Fruit fly (Drosophila melanogaster): Measurements from ENCODE around the gene CG1544.

CG1544 gene

DNA sequence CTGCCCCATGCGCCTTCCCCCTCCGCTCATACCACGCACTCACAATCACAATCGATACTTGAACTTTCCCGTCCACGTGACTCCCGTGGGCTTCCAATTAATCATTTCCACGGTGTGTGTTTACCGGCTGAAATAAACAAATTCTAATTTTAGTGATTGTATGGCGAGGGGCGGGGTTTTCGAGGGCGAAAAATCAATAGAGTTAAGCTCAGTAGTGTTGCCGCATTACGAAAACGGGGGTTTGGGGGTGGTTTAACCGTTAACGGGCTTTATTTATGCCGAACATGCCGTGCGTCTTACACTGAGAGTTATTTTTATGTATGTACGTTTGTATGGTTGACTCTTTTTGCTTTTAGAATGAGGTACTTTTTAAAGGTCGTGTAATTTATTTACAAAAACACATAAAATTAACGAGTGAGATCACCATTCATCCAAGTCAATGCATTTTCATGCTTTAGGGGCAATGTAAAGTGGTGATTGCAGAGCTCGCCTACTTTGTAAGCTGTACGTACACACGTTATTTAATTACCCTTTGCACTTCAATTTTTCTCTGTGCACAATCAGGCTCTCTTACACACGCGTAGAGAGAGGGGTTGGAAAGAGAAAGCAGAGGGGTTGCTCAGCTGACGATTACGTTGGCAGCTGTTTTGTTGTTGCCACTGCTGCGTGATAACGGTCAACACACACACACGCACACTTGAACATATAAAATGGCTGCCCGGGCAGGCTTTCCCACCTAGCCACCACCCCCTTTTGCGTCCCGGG, 25.6 kb downstream of the CG1544 start (continued):
- no peak for TF ChIP-seq CG17328 (GFP tag; IDR thresholded peaks at IDR 0.05)
- TF ChIP-seq CG17568 (GFP tag; optimal IDR thresholded peaks at IDR 0.05), result peak; percentile 79
- TF ChIP-seq Atf3 (GFP tag; optimal IDR thresholded peaks at IDR 0.05), result peak; percentile 76
- no peak for TF ChIP-seq cas (GFP tag; IDR thresholded peaks at IDR 0.05)
- TF ChIP-seq CG14050 (GFP tag; IDR thresholded peaks at IDR 0.05), result no peak
- no peak for TF ChIP-seq CG1024 (GFP tag; IDR thresholded peaks at IDR 0.05)
- TF ChIP-seq CG16863 (GFP tag; optimal IDR thresholded peaks at IDR 0.05), result peak; percentile 86
- TF ChIP-seq CG33557 (GFP tag; optimal IDR thresholded peaks at IDR 0.05), result peak; percentile 76
- TF ChIP-seq CG34422 (GFP tag; IDR thresholded peaks at IDR 0.05), result no peak
- TF ChIP-seq Bteb2 (GFP tag; optimal IDR thresholded peaks at IDR 0.05), result peak; percentile 74
- TF ChIP-seq CG2199 (GFP tag; IDR thresholded peaks at IDR 0.05), result no peak
- peak; percentile 68 for TF ChIP-seq CG2202 (tag; optimal IDR thresholded peaks at IDR 0.05)
- TF ChIP-seq Dbx (GFP tag; IDR thresholded peaks at IDR 0.05), result no peak
- TF ChIP-seq CG7963 (GFP tag; IDR thresholded peaks at IDR 0.05; ENCODE audit: partially characterized antibody), result no peak
- TF ChIP-seq CG13287 (GFP tag; IDR thresholded peaks at IDR 0.05; ENCODE audit: partially characterized antibody), result no peak
- TF ChIP-seq knrl (GFP tag; IDR thresholded peaks at IDR 0.05; ENCODE audit: partially characterized antibody), result no peak
- TF ChIP-seq CG1603 (tag; optimal IDR thresholded peaks at IDR 0.05), result peak; percentile 84
- TF ChIP-seq CG7271 (tag; optimal IDR thresholded peaks at IDR 0.05), result no peak
- no peak for TF ChIP-seq amos (GFP tag; IDR thresholded peaks at IDR 0.05; ENCODE audit: partially characterized antibody)
- TF ChIP-seq fd64A (GFP tag; optimal IDR thresholded peaks at IDR 0.05), result peak; percentile 53
- peak; percentile 53 for TF ChIP-seq cato (GFP tag; optimal IDR thresholded peaks at IDR 0.05; ENCODE audit: borderline replicate concordance)
- TF ChIP-seq trem (tag; optimal IDR thresholded peaks at IDR 0.05), result peak; percentile 67
- no peak for TF ChIP-seq Hey (tag; optimal IDR thresholded peaks at IDR 0.05)
- TF ChIP-seq CG10462 (GFP tag; optimal IDR thresholded peaks at IDR 0.05), result peak; percentile 58
- TF ChIP-seq sisA (GFP tag; IDR thresholded peaks at IDR 0.05), result no peak
- peak; percentile 79 for TF ChIP-seq CG6254 (GFP tag; optimal IDR thresholded peaks at IDR 0.05)
- TF ChIP-seq lola (GFP tag; optimal IDR thresholded peaks at IDR 0.05), result peak in 1 of 3 experiments; percentile 85
- TF ChIP-seq Xrp1 (GFP tag; IDR thresholded peaks at IDR 0.05), result no peak
- no peak for TF ChIP-seq dati (GFP tag; IDR thresholded peaks at IDR 0.05)
- TF ChIP-seq CG10565 (GFP tag; optimal IDR thresholded peaks at IDR 0.05), result no peak
- peak; percentile 61 for TF ChIP-seq CG11723 (GFP tag; optimal IDR thresholded peaks at IDR 0.05)
- peak; percentile 78 for TF ChIP-seq jumu (GFP tag; optimal IDR thresholded peaks at IDR 0.05)
- TF ChIP-seq lov (optimal IDR thresholded peaks at IDR 0.05), result no peak
- no peak for TF ChIP-seq lov (GFP tag; IDR thresholded peaks at IDR 0.05)
- peak; percentile 29 for TF ChIP-seq gcm2 (GFP tag; optimal IDR thresholded peaks at IDR 0.05)
- no peak for TF ChIP-seq Adf1 (GFP tag; IDR thresholded peaks at IDR 0.05)
- TF ChIP-seq Gsc (GFP tag; IDR thresholded peaks at IDR 0.05), result no peak
- TF ChIP-seq CkIIα-i1 (GFP tag; IDR thresholded peaks at IDR 0.05), result no peak
- no peak for TF ChIP-seq br (optimal IDR thresholded peaks at IDR 0.05)
- peak; percentile 79 for TF ChIP-seq phol (tag; optimal IDR thresholded peaks at IDR 0.05)
- no peak for TF ChIP-seq Oaz (GFP tag; IDR thresholded peaks at IDR 0.05)
- no peak for TF ChIP-seq peb (GFP tag; IDR thresholded peaks at IDR 0.05)
- no peak for TF ChIP-seq MBD-R2 (GFP tag; IDR thresholded peaks at IDR 0.05)
- no peak for TF ChIP-seq CG2889 (GFP tag; IDR thresholded peaks at IDR 0.05)
- peak; percentile 50 for TF ChIP-seq CG4854 (GFP tag; optimal IDR thresholded peaks at IDR 0.05)
- no peak for TF ChIP-seq CG14860 (GFP tag; IDR thresholded peaks at IDR 0.05; ENCODE audit: partially characterized antibody)
- TF ChIP-seq Lpt (GFP tag; optimal IDR thresholded peaks at IDR 0.05), result no peak
- peak; percentile 92 for TF ChIP-seq CG2120 (GFP tag; optimal IDR thresholded peaks at IDR 0.05)
- TF ChIP-seq lilli (GFP tag; optimal IDR thresholded peaks at IDR 0.05), result peak; percentile 87
- no peak for TF ChIP-seq pita (GFP tag; optimal IDR thresholded peaks at IDR 0.05)
- TF ChIP-seq Lhr (GFP tag; optimal IDR thresholded peaks at IDR 0.05), result peak; percentile 54
